Fruit fly (Drosophila melanogaster) whole organism, adult: ENCODE measurements around the gene Hex-A.

ENCODE experiments used
- CG11617 ChIP-seq: fragments of 200-800 bp; sonication (Bioruptor generic); optimal IDR thresholded peaks from 2 replicates; lab custom pipeline; 2017; ENCODE audit warnings: mild to moderate bottlenecking, missing biosample characterization, missing genetic modification reagents, missing genetic modification characterization
- CG12768 ChIP-seq: fragments of 200-800 bp; sonication (Bioruptor generic); optimal IDR thresholded peaks from 2 replicates; lab custom pipeline; 2017; ENCODE audit warnings: missing biosample characterization, missing genetic modification characterization, mild to moderate bottlenecking, moderate library complexity, missing genetic modification reagents
- CG14711 ChIP-seq: fragments of 200-800 bp; sonication (Bioruptor generic); optimal IDR thresholded peaks from 2 replicates; lab custom pipeline; 2018; ENCODE audit warnings: missing biosample characterization, mild to moderate bottlenecking, missing genetic modification characterization, moderate library complexity
- CG33017 ChIP-seq: fragments of 200-800 bp; sonication (Bioruptor generic); optimal IDR thresholded peaks from 2 replicates; lab custom pipeline; 2018; ENCODE audit warnings: missing biosample characterization, mild to moderate bottlenecking, missing genetic modification characterization, moderate library complexity
- Crg-1 ChIP-seq: fragments of 200-800 bp; sonication (Bioruptor generic); optimal IDR thresholded peaks from 2 replicates; lab custom pipeline; 2016; ENCODE audit warnings: missing biosample characterization, missing genetic modification characterization
- cic ChIP-seq: fragments of 200-800 bp; sonication (Bioruptor generic); optimal IDR thresholded peaks from 2 replicates; lab custom pipeline; 2017; ENCODE audit warnings: missing biosample characterization, mild to moderate bottlenecking, missing genetic modification characterization, moderate library complexity
- kay ChIP-seq: fragments of 200-800 bp; sonication (Bioruptor generic); peaks from one replicate; lab custom pipeline; 2016; ENCODE audit warnings: missing biosample characterization, missing genetic modification characterization, borderline replicate concordance
- ovo ChIP-seq: fragments of 200-800 bp; sonication (Bioruptor generic); optimal IDR thresholded peaks from 2 replicates; lab custom pipeline; 2016; ENCODE audit warnings: missing biosample characterization, missing genetic modification characterization
- tj ChIP-seq: fragments of 200-800 bp; sonication (Bioruptor generic); optimal IDR thresholded peaks from 3 replicates; lab custom pipeline; 2017; ENCODE audit warnings: missing biosample characterization, mild to moderate bottlenecking, missing genetic modification characterization, moderate library complexity

dm6 chrX:9590592-9590991, 5.1 kb downstream of the Hex-A start:
- TF ChIP-seq ovo (GFP tag; lab: Kevin White, UChicago) (no peak), Crg-1 (GFP tag; lab: Kevin White, UChicago) (no peak), kay (peak; percentile 11), cic (GFP tag; lab: Kevin White, UChicago) (no peak), CG33017 (tag; lab: Kevin White, UChicago) (no peak), CG11617 (no peak), tj (GFP tag; lab: Kevin White, UChicago) (no peak), CG12768 (GFP tag; lab: Kevin White, UChicago) (no peak), CG14711 (tag; lab: Kevin White, UChicago) (no peak)
